Fruit fly (Drosophila melanogaster): ENCODE data around the gene CG15536.

The CG15536 gene

DNA sequence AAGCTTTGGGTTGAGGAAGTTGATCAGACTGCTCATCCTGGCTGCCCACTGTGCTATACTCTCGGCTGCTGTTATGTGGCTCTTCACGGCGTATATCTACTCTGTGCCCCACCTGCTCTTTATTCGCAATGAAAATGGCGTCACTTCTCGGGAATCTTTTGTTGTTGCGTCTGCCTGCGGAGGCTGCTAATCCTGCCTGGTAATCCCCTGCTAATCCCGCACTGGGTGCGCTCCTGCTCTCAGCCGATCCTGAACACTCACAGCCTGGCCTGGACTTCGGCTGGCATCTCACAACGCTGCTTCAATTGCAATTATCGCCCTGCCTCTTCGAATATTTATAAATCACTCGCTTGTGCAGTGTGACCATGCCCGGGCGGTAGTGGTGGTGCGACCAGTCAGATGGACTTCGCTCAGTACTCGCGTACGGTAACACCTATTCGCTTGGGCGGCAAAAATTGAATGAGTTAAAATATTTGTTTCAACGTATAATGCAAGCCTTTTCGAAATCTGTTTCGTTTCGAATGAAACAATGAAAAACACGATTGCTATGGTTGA lies 2.9 kb upstream of the CG15536 start, which contains the start of gene CG2218:
TSS of gene CG2218 (minus strand) at position 472 of the 555 bp plus-strand sequence.
- TF ChIP-seq Sox14 (GFP tag; optimal IDR thresholded peaks at IDR 0.05) (peak; percentile 74), CG6808 (GFP tag; optimal IDR thresholded peaks at IDR 0.05) (peak; percentile 65), CG8632 (GFP tag; optimal IDR thresholded peaks at IDR 0.05) (no peak), CG9139 (GFP tag; optimal IDR thresholded peaks at IDR 0.05) (peak; percentile 39), Hr4 (GFP tag; optimal IDR thresholded peaks at IDR 0.05) (no peak), CG3919 (GFP tag; optimal IDR thresholded peaks at IDR 0.05) (no peak), Hr39 (GFP tag; optimal IDR thresholded peaks at IDR 0.05) (no peak), Met (GFP tag; optimal IDR thresholded peaks at IDR 0.05) (no peak), CG6276 (GFP tag; optimal IDR thresholded peaks at IDR 0.05) (no peak), Eip75B (GFP tag; optimal IDR thresholded peaks at IDR 0.05) (no peak), net (GFP tag; optimal IDR thresholded peaks at IDR 0.05) (no peak), spab (GFP tag; optimal IDR thresholded peaks at IDR 0.05) (no peak), ss (GFP tag; optimal IDR thresholded peaks at IDR 0.05) (peak in 1 of 2 experiments; percentile 81), vri (GFP tag; optimal IDR thresholded peaks at IDR 0.05) (no peak), Sox102F (GFP tag; optimal IDR thresholded peaks at IDR 0.05) (no peak), Sox15 (GFP tag; optimal IDR thresholded peaks at IDR 0.05) (no peak), CG11294 (GFP tag; IDR thresholded peaks at IDR 0.05) (no peak)

DNA sequence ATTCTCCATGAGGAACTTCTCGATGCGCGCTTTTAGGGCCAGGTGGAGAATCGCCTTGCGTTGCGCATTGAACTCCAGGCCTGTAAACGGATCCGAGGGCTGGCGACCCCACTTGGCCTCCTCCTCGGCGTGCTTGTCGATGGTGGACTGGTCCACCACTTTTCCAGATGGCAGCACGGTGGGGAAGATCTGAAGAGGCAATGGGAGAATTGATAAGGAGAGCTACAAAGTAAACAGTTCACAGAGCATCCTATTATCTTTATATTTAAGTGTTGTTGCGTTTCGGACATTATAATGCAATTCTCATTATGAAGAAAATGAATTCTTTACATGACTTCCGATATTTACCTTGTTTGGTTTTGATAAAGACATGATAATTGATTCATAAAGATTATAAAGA lies 1.7 kb upstream of the CG15536 start:
- TF ChIP-seq dsx (GFP tag; optimal IDR thresholded peaks at IDR 0.05; ENCODE audit: poor library complexity, severe bottlenecking) (peak; percentile 96), Eip78C (GFP tag) (peak; percentile 0), Hr4 (GFP tag; optimal IDR thresholded peaks at IDR 0.05) (no peak), CG6792 (GFP tag; optimal IDR thresholded peaks at IDR 0.05) (no peak), svp (GFP tag) (peak; percentile 99)

DNA sequence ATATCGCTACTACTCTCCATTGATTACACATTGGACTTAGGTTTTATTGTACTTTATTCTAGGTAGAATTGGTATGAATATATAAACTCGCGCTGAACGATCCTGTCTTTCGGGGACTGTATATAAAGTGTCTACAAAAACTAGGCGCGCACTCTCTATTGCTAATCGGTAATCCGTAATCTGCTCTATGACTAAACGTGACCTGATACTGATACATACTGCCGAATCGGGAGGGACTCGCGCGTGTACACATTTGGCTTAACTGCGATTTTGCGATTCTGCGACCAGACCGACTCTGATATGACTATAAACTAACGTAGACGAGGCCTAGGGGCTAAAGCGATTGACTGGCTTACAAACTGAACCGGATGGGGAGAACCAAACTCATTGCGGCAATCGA lies 660 bp upstream of the CG15536 start:
- no peak for TF ChIP-seq Lpt (GFP tag; optimal IDR thresholded peaks at IDR 0.05)
- no peak for TF ChIP-seq OdsH (GFP tag; optimal IDR thresholded peaks at IDR 0.05)
- no peak for TF ChIP-seq Hr4 (GFP tag; optimal IDR thresholded peaks at IDR 0.05)
- no peak for TF ChIP-seq svp (GFP tag)
- no peak for TF ChIP-seq dac (GFP tag; optimal IDR thresholded peaks at IDR 0.05)
- TF ChIP-seq CG4318 (GFP tag; optimal IDR thresholded peaks at IDR 0.05), result no peak
- no peak for TF ChIP-seq Sox15 (GFP tag; optimal IDR thresholded peaks at IDR 0.05)
- no peak for TF ChIP-seq dsx (GFP tag; optimal IDR thresholded peaks at IDR 0.05; ENCODE audit: poor library complexity, severe bottlenecking)
- TF ChIP-seq Blimp-1 (GFP tag; optimal IDR thresholded peaks at IDR 0.05), result no peak
- no peak for TF ChIP-seq cyc (GFP tag; optimal IDR thresholded peaks at IDR 0.05)
- no peak for TF ChIP-seq Met (GFP tag; optimal IDR thresholded peaks at IDR 0.05)
- no peak for TF ChIP-seq CG9139 (GFP tag; optimal IDR thresholded peaks at IDR 0.05)
- TF ChIP-seq CG8319 (GFP tag; optimal IDR thresholded peaks at IDR 0.05), result no peak
- TF ChIP-seq pdm3 (GFP tag; optimal IDR thresholded peaks at IDR 0.05), result no peak
- no peak for TF ChIP-seq CG1621 (tag; optimal IDR thresholded peaks at IDR 0.05)

DNA sequence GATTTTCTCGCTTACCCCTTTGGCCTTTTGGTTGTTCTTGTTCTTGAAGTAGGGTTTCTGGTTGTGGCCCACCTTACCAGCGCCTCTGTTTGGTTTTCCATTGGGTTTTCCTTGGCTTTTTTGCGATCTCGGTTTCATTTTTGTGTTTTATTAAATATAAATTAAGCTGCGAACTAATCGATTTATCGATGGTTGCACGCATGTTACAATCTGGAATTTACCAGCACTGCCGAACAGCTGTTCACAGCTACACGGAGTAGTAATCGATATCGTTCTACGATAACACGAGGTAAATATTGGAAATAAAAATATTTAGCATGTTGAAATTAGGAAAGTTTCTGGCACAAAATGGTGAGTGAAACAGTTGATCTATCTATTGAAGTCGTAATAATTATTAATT lies 1.3 kb downstream of the CG15536 start, which contains the start of the genes CG15535 and mRpS18C:
TSS of gene CG15535 (minus strand) at position 235 of the 400 bp plus-strand sequence.
TSS of gene mRpS18C (plus strand) at position 280 of the 400 bp plus-strand sequence.
- TF ChIP-seq esn (GFP tag; optimal IDR thresholded peaks at IDR 0.05) (peak; percentile 7), CG4318 (GFP tag; optimal IDR thresholded peaks at IDR 0.05) (no peak), lz (GFP tag; optimal IDR thresholded peaks at IDR 0.05) (peak; percentile 2), acj6 (GFP tag; optimal IDR thresholded peaks at IDR 0.05) (no peak), topi (GFP tag; optimal IDR thresholded peaks at IDR 0.05) (peak; percentile 9), CG8119 (GFP tag; IDR thresholded peaks at IDR 0.05) (no peak), CG6163 (GFP tag; IDR thresholded peaks at IDR 0.05) (0 out of 3 replicates have a peak, but pooled peaks have one; percentile 17), pdm3 (GFP tag; optimal IDR thresholded peaks at IDR 0.05) (no peak), Eip78C (GFP tag) (peak; percentile 60)

Measured in whole organism, prepupa.